Worm (Caenorhabditis elegans) whole organism, L4/young adult: ENCODE measurements around the gene fbxb-19.

Experiments used
- W03F9.2 ChIP-seq: fragments of 150-350 bp; optimal IDR thresholded peaks from 2 replicates; lab custom pipeline; 2014; ENCODE audit warnings: missing biosample characterization, missing genetic modification characterization
- dao-5 ChIP-seq: sonication (generic microtip); optimal IDR thresholded peaks from 2 replicates; lab custom pipeline; 2016; ENCODE audit warnings: missing genotype, missing genetic modification characterization, moderate library complexity, missing compliant biosample characterization
- him-1 ChIP-seq: sonication (generic microtip); optimal IDR thresholded peaks from 2 replicates; lab custom pipeline; 2016; ENCODE audit warnings: missing genotype, missing genetic modification reagents, missing genetic modification characterization, missing compliant biosample characterization

- no peak for TF ChIP-seq him-1
- no peak for TF ChIP-seq W03F9.2 (tag; lab: Kevin White, UChicago)
- no peak for TF ChIP-seq dao-5
These were observed 18.6 kb downstream of the fbxb-19 start, which contains the start of gene nhx-6 for ce11 chrII:1670260-1670879.
